Worm (Caenorhabditis elegans) whole organism, midembryonic: ENCODE data around the gene srx-2.

Experiments
- T22C8.4 ChIP-seq: fragments of 200-800 bp; sonication (Bioruptor generic); IDR thresholded peaks from 2 replicates; pipeline ENCODE4 v1.3.6; 2022; ENCODE audit warnings: missing genetic modification characterization, missing compliant biosample characterization
- cog-1 ChIP-seq: sonication (generic microtip); optimal IDR thresholded peaks from 2 replicates; lab custom pipeline; 2016; ENCODE audit warnings: missing genetic modification characterization, missing compliant biosample characterization
- flt-1 ChIP-seq: fragments of 200-800 bp; sonication (Bioruptor generic); IDR thresholded peaks from 2 replicates; pipeline ENCODE4 v1.3.6; 2022; ENCODE audit warnings: missing genetic modification characterization, missing compliant biosample characterization
- klf-2 ChIP-seq: fragments of 200-800 bp; sonication (Bioruptor generic); conservative IDR thresholded peaks from 2 replicates; pipeline ENCODE4 v1.3.6; 2022; ENCODE audit warnings: missing genetic modification reagents, missing genetic modification characterization, missing compliant biosample characterization
- med-1 ChIP-seq: sonication (generic microtip); optimal IDR thresholded peaks from 2 replicates; lab custom pipeline; 2017; ENCODE audit warnings: missing genetic modification characterization, mild to moderate bottlenecking, missing compliant biosample characterization, antibody characterized with exemption, missing genetic modification reagents; ENCODE audit not compliant: insufficient read depth
- ref-1 ChIP-seq: fragments of 200-800 bp; sonication (Bioruptor generic); conservative IDR thresholded peaks from 2 replicates; pipeline ENCODE4 v1.3.6; 2022; ENCODE audit warnings: missing genetic modification reagents, missing genetic modification characterization, missing compliant biosample characterization
- tab-1 ChIP-seq: fragments of 200-800 bp; sonication (Bioruptor generic); IDR thresholded peaks from 2 replicates; pipeline ENCODE4 v1.3.6; 2022; ENCODE audit warnings: missing genetic modification characterization, missing compliant biosample characterization

ce11 chrV:8980845-8981244 is 28.4 kb upstream of the srx-2 start, which contains the start of gene str-84:
- TF ChIP-seq flt-1 (GFP tag; lab: Robert Waterston, UW) (no peak), tab-1 (GFP tag; lab: Robert Waterston, UW) (no peak), med-1 (GFP tag; lab: Kevin White, UChicago) (no peak), T22C8.4 (GFP tag; lab: Robert Waterston, UW) (no peak), cog-1 (tag; lab: Kevin White, UChicago) (no peak), klf-2 (no peak), ref-1 (GFP tag; lab: Robert Waterston, UW) (no peak)
